Fruit fly (Drosophila melanogaster): ENCODE measurements around the gene Grip75.

Gene Grip75

DNA sequence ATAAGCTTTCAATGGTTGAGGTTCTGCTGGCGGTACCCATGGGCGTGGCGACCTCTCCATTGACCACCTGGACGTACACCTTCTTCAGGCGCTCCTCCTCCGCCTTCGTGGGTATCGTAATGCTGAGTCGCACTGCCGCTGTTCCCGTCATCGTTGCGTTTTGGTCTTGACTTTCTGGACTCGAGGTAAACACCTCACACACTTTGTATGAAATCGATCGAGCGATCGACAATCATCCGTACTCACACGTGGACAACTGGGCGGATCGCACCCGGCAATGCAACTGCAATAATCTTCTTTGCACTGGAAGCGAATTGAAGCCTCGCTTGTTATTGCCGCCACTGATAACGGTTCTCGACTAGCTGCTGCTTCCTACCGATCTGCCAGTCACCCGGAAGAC is 27.0 kb downstream of the Grip75 start, which contains the start of gene CG7384:
TSS of gene CG7384 (minus strand) at position 366 of the 400 bp plus-strand sequence.
- no peak for TF ChIP-seq noc (tag; optimal IDR thresholded peaks at IDR 0.05)

DNA sequence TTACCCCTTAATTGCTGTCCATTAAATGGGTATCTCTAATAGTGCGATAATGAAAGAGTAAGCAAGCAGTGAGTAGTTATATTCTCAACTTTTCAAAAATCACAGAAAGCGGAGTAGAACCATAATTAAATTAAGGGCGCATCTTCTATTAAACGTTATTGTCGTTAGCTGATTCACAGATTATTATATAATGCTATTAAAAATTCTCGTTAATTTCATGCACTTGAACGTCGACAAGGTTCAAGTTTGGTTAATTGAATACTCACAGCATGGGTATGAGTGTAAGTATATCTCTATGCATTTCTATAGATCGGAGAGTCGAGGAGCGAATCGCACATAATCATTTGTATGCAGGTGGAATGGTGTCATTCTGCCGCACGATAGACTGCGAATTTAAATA is 27.7 kb downstream of the Grip75 start:
- no peak for TF ChIP-seq noc (tag; optimal IDR thresholded peaks at IDR 0.05)

DNA sequence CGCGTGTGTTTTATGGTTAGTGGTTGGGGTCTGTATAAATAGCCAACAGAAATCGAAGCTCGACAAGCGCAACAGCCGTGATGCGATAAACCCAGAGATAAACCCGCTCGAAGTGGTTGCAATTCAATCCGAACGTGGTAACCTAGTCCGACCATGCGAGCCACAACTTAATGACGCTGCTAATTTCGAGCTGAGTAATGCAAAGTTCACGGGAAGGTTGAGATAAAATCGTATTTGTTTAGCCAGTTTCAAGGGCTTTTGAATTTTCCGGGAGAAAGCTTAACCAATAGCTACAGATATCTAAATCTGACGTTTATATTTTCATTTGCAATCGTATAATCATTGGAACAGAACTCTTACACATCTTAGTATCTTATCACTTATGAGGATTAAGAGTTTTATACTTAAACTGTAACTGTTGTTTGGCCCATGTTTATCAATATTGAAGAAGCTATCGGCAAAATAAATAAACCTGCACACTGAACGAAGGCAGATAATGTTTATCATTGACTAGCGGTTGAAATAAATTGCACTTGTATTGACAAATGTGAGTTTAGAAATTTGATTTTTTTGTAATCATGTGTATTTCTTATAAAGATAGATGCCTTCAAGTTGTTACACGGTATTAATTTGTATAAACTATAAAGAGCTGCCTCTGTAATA is 30.9 kb downstream of the Grip75 start:
- no peak for TF ChIP-seq noc (tag; optimal IDR thresholded peaks at IDR 0.05)

DNA sequence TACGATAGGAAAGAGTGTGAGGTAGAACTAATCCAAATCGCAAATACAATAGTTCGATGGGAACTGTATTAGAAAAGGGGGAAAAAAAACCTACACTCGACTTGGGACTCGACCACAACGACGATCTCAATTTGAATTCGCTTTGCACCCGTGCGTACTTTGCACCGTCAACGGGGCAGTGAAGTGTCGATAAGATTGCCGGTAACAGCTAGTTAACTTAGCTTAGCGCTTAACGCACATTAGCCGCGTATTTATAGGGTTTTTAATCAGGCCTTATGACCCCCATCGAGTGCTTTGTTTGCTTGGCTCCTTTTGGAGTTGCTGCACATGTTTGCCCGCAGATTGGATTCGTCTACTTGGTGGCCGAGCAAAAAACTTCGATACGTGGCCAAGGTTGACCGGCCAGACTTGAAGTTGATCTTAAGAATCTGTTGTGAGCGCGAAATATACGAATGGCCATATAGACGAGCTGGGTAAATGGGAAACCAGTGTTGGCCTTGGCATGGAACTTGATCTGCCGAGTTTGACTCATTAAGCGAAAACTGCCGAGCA is 31.6 kb downstream of the Grip75 start:
- no peak for TF ChIP-seq noc (tag; optimal IDR thresholded peaks at IDR 0.05)

DNA sequence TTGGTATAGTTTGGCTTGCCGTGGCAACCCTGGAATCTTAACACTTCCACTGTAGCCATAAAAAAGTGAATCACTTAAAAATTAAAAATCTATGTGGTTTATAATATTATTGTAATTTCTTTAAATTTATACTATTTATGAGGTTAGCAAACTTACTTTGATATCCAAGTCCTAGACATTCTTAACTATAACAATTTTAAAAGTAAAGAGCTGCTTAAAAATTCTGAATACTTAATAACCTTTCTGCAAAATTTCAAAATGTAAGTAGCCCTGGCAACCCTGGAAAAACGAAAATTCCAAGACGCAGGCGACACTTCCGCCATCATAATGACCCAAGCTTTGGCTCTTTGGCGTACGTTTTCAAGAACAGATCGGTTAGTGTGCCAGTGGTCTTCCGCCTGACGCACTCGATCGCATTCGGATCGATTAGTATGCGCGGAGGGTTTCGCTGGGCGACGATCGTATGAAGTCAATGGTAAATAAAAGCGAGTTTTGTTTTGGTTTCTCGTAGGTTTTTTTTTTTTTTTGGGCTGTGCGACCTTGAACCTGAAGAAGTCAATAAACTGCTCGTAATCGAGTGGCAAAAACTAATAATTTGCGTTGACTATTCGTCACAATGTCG is 32.6 kb downstream of the Grip75 start:
- no peak for TF ChIP-seq noc (tag; optimal IDR thresholded peaks at IDR 0.05)

DNA sequence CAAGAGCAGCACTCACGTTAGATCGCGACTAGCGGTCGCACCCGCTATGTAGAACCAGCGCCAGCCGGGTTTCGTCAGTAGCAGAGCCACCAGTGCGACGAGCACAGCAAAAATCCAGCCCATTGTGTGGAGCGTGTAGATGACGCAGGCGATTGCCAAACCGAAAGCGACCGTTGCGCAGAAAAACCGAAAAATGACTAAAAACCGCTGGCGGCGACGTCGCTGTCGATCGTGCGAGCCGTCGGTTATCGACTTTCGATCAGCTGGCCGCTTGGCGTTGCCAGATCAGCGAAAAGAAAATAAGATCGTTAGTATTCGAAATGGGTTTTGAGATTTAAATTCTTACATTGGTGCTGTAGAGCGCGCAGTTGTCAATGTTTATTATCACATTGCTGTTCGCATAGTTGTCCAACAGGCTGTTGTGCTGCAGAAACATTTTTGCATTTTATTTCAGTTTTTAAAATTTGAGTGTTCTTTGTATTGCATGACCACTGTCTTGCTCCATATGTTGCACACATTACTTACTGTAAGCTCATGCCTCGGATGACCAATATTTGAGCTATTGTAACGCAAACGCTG is 33.5 kb downstream of the Grip75 start:
- peak; percentile 39 for TF ChIP-seq noc (tag; optimal IDR thresholded peaks at IDR 0.05)

DNA sequence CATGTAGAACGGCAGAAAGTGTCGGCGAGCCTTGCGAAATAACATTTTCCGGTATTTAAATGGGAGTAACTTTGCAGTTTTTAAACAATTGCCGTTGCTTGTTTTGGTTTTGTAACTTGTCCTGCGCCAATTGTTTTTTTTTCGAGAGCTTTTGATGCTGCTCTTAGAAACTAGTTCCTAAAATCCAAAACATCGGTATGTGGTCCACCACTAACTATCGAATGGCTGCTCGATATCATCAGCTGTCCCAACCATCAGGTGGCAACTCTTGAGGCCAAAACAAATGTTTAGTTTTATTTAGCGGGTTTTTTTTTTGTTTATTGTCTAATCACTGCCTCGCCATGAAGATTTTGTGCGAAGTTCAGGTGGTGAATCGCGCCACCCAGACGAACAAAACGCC is 34.0 kb downstream of the Grip75 start, which contains the start of the genes Fatp1 and Lrr47:
TSS of gene Fatp1 (minus strand) at position 134 of the 400 bp plus-strand sequence.
TSS of gene Lrr47 (plus strand) at position 251 of the 400 bp plus-strand sequence.
- no peak for TF ChIP-seq noc (tag; optimal IDR thresholded peaks at IDR 0.05)

DNA sequence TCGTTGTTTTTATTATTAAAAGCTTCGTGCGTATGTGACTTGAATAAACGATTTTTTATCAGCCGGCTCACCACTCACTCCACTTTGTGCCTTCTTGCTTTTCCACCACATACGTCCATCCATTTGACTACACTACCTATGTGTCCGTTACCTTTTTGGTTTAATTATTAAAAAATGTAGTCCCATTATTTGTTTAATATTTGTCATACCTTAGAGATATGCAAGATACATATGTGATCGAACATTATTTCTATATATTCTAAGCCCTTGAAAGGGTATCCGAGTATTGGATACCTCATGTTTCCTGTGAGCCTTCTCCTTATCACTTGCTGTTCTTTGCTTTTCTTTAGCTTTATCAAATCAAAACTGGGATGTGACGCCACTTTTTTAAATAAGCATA is 36.1 kb downstream of the Grip75 start:
- peak; percentile 64 for TF ChIP-seq noc (tag; optimal IDR thresholded peaks at IDR 0.05)

DNA sequence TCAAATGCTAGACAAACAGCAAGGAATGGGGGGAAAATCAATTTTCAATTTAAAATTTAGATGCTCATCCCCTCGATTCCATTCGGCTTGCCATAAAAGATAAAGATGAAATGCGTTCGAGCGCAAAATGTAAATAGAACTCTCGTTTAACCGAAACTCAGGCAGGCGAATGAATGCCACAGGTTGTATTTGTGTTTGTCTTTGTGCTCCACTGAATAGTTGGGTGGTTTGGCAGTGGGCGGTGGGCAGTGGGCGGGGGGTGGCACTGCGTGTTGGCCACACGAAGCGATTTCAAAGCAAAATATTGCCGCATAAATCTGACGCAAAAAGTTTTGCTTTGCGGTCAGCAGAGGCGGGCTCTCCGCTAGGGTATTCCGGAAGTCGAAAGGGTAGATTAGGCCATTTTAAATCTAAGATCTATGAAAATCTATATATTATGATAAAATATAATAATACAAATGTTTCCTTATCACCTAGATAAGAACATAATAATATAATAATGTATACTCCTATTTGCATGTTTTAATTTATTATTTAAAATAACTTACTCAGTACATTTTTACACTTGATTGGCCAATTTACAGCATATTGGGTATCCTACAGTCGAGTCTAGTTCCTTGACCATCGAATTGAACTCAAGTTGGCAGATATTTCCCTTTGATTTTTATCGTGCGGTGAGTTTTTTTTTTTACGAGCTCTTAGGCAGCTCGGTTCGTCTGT is 39.2 kb downstream of the Grip75 start:
- no peak for TF ChIP-seq noc (tag; optimal IDR thresholded peaks at IDR 0.05)

DNA sequence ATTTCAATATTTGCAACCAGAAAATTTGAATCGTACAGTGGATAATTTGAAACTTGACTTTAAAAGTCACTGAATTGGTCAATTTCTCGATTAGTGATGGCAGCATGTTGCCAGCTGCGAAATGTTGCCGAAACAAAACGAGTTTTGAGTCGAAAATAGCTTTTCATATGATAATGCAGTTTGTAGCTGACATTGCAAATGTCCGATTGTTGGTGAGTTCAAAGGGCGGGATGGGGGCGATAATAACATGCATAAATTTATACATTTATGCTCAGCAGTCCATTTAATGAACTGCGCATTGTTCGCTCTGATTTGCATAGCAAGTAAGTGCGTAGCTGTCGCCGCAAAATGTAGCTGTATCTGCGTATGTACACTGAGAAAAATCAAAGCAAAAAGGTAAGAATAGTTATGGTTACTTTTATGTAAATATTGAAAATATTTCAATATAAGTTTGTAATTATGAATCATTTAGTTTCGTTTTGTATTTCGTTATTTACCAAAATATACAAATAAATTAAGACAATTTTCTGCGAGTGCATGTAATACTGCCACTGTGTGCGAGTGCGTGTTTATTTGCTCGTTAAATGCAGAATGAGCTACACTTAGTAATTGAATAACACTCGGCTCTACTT is 44.0 kb downstream of the Grip75 start, which contains the start of gene Lip4:
TSS of gene Lip4 (plus strand) at position 620 of the 632 bp plus-strand sequence.
- TF ChIP-seq noc (tag; optimal IDR thresholded peaks at IDR 0.05), result peak; percentile 77

DNA sequence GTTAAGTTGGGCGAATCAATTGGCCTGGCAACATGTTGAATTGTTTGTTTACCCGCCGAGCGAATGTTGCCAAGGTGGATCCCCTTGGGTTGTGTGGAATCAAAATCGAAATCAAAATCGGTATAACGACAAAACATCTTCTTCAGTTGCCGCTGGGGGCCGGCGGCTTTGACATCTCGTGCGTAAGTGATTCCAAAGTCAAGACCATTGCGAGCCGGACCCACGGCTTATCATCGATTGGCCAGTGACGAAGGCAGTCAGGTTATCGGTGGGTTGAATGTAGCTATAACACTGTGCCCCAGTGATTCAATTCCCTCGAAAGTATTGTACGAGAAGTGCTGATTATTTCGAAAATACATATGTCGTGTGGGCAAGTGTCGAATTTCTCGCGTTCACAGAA is 45.9 kb downstream of the Grip75 start:
- TF ChIP-seq noc (tag; optimal IDR thresholded peaks at IDR 0.05), result peak; percentile 21

DNA sequence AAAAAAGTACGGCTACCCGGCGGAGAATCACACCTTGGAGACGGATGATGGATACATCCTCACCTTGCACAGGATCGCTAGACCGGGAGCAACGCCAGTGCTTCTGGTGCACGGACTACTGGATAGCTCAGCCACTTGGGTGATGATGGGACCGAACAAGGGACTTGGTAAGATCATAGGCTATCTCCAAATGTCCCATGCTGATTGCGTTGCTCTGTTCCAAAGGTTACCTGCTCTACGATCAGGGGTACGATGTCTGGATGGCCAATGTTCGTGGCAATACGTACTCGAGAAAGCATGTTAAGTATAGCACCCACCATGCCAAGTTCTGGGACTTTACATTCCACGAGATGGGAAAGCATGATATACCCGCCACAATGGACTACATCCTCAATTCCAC is 47.0 kb downstream of the Grip75 start:
- no peak for TF ChIP-seq noc (tag; optimal IDR thresholded peaks at IDR 0.05)

DNA sequence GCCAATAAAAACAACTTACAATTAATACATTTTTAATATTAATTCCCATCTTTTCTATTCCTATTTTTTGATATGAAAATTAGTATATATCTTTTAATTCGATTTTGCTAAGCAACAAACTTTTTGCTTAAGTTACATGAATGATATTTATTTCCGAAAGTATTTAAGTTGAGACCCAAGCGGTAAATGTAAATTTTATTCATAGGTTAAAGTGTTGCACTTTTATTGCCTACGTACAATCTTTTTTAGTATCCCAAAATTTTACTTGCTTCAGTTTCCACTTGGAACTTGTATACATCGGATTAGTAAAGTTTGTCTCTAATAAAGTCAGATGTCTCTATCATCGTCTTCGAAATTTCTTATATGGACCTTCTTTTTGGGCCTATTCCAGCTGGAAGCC is 48.4 kb downstream of the Grip75 start, which contains the start of gene CG18301:
TSS of gene CG18301 (plus strand) at position 301 of the 400 bp plus-strand sequence.
- TF ChIP-seq noc (tag; optimal IDR thresholded peaks at IDR 0.05), result no peak

DNA sequence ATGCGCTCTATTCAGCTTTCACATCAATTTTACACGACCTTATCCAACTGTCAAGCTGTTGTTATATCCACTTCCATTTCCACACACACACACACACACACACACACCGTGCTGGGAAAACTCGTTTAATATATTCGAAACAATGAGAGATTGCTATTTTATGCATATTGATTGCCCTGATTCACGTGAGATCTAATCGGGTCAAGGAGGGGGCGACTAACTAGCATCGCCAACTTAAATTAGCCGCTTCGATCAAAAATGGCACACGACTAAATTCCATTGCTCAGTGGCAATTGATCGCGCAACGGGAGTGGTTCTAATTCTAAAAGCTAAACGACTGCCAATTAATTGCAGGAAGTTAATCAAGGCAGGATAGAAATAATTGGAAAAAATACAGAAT is 50.9 kb downstream of the Grip75 start, which contains the start of gene CG18302:
TSS of gene CG18302 (plus strand) at position 301 of the 400 bp plus-strand sequence.
- no peak for TF ChIP-seq noc (tag; optimal IDR thresholded peaks at IDR 0.05)

All from whole organism, larva.